Fruit fly (Drosophila melanogaster) whole organism, embryonic: Measurements from ENCODE around the gene CG13359.

Experiments used
- Adf1 ChIP-seq: fragments of 200-800 bp; sonication (Bioruptor generic); IDR thresholded peaks from 2 replicates; pipeline ENCODE4 v1.3.6; 2022; ENCODE audit warnings: missing biosample characterization, missing genetic modification characterization
- Asciz ChIP-seq: fragments of 200-800 bp; sonication (Bioruptor generic); optimal IDR thresholded peaks from 2 replicates; lab custom pipeline; 2017; ENCODE audit warnings: missing biosample characterization, mild to moderate bottlenecking, missing genetic modification characterization, missing genetic modification reagents
- Awh ChIP-seq: fragments of 200-800 bp; sonication (Bioruptor generic); IDR thresholded peaks from 2 replicates; pipeline ENCODE4, ENCODE4 v1.3.6; 2022; ENCODE audit warnings: missing biosample characterization, missing genetic modification characterization
- Bteb2 ChIP-seq: fragments of 200-800 bp; sonication (Bioruptor generic); optimal IDR thresholded peaks from 2 replicates; lab custom pipeline; 2016; ENCODE audit warnings: missing biosample characterization, missing genetic modification characterization
- CG10267 ChIP-seq: fragments of 200-800 bp; sonication (Bioruptor generic); optimal IDR thresholded peaks from 2 replicates; lab custom pipeline; 2018; ENCODE audit warnings: missing biosample characterization, mild to moderate bottlenecking, missing genetic modification characterization, moderate library complexity
- CG10321 ChIP-seq: fragments of 200-800 bp; sonication (Bioruptor generic); IDR thresholded peaks from 2 replicates; pipeline ENCODE4 v1.3.6; 2022; ENCODE audit warnings: missing biosample characterization, missing genetic modification characterization
- CG11696 ChIP-seq: fragments of 200-800 bp; sonication (Bioruptor generic); IDR thresholded peaks from 2 replicates; pipeline ENCODE4 v1.3.6; 2022; ENCODE audit warnings: missing biosample characterization, missing genetic modification characterization
- CG15601 ChIP-seq: fragments of 200-800 bp; sonication (Bioruptor generic); optimal IDR thresholded peaks from 3 replicates; lab custom pipeline; 2019; ENCODE audit warnings: missing biosample characterization, mild to moderate bottlenecking, missing genetic modification characterization, moderate library complexity
- CG1647 ChIP-seq: fragments of 200-800 bp; sonication (Bioruptor generic); optimal IDR thresholded peaks from 3 replicates; lab custom pipeline; 2016; ENCODE audit warnings: missing biosample characterization, missing genetic modification characterization
- CG18619 ChIP-seq: fragments of 200-800 bp; sonication (Bioruptor generic); optimal IDR thresholded peaks from 3 replicates; lab custom pipeline; 2017; ENCODE audit warnings: missing biosample characterization, mild to moderate bottlenecking, missing genetic modification characterization
- CG2120 ChIP-seq: fragments of 200-800 bp; sonication (Bioruptor generic); optimal IDR thresholded peaks from 3 replicates; lab custom pipeline; 2016; ENCODE audit warnings: missing biosample characterization, missing genetic modification characterization
- CG2712 ChIP-seq: fragments of 200-800 bp; optimal IDR thresholded peaks from 3 replicates; lab custom pipeline; 2019; ENCODE audit warnings: missing biosample characterization, mild to moderate bottlenecking, missing genetic modification characterization, moderate library complexity
- CG31224 ChIP-seq: fragments of 200-800 bp; sonication (Bioruptor generic); IDR thresholded peaks from 2 replicates; pipeline ENCODE4 v1.3.6; 2022; ENCODE audit warnings: missing biosample characterization, missing genetic modification characterization
- CG32772 ChIP-seq: fragments of 200-800 bp; sonication (Bioruptor generic); IDR thresholded peaks from 2 replicates; pipeline ENCODE4 v1.3.6; 2022; ENCODE audit warnings: missing biosample characterization, missing genetic modification characterization
- CG3726 ChIP-seq: fragments of 200-800 bp; sonication (Bioruptor generic); IDR thresholded peaks from 3 replicates; pipeline ENCODE4, ENCODE4 v1.3.6; 2022; ENCODE audit warnings: missing biosample characterization, missing genetic modification characterization
- CG5180 ChIP-seq: fragments of 200-800 bp; sonication (Bioruptor generic); optimal IDR thresholded peaks from 3 replicates; lab custom pipeline; 2017; ENCODE audit warnings: missing biosample characterization, missing genetic modification characterization, mild to moderate bottlenecking, moderate library complexity, missing genetic modification reagents
- CG7839 ChIP-seq: fragments of 200-800 bp; sonication (Bioruptor generic); optimal IDR thresholded peaks from 3 replicates; lab custom pipeline; 2018; ENCODE audit warnings: missing biosample characterization, mild to moderate bottlenecking, missing genetic modification characterization, moderate library complexity
- CG8089 ChIP-seq: fragments of 200-800 bp; sonication (Bioruptor generic); optimal IDR thresholded peaks from 3 replicates; lab custom pipeline; 2016; ENCODE audit warnings: missing biosample characterization, missing genetic modification characterization
- Dbx ChIP-seq: fragments of 200-800 bp; sonication (Bioruptor generic); IDR thresholded peaks from 3 replicates; pipeline ENCODE4 v1.3.6; 2022; ENCODE audit warnings: missing biosample characterization, missing genetic modification characterization
- Gsc ChIP-seq: fragments of 200-800 bp; sonication (Bioruptor generic); IDR thresholded peaks from 2 replicates; pipeline ENCODE4 v1.3.6; 2022; ENCODE audit warnings: missing biosample characterization, missing genetic modification characterization
- Hey ChIP-seq: fragments of 200-800 bp; sonication (Bioruptor generic); optimal IDR thresholded peaks from 3 replicates; lab custom pipeline; 2018; ENCODE audit warnings: missing biosample characterization, mild to moderate bottlenecking, missing genetic modification characterization
- Hr51 ChIP-seq, 2 experiments: fragments of 200-800 bp; sonication (Bioruptor generic); optimal IDR thresholded peaks; 2 replicates in 1 of 2; 3 replicates in 1 of 2; lab custom pipeline; 2016 to 2018; ENCODE audit warnings: missing biosample characterization in 2 of 2, missing genetic modification characterization in 2 of 2, mild to moderate bottlenecking in 1 of 2, moderate library complexity in 1 of 2
- NC2β ChIP-seq: fragments of 200-800 bp; sonication (Bioruptor generic); optimal IDR thresholded peaks from 2 replicates; lab custom pipeline; 2016; ENCODE audit warnings: missing biosample characterization, missing genetic modification characterization
- Oli ChIP-seq: fragments of 200-800 bp; sonication (Bioruptor generic); optimal IDR thresholded peaks from 2 replicates; lab custom pipeline; 2018; ENCODE audit warnings: missing biosample characterization, mild to moderate bottlenecking, missing genetic modification characterization, moderate library complexity
- Sox100B ChIP-seq: fragments of 200-800 bp; sonication (Bioruptor generic); optimal IDR thresholded peaks from 3 replicates; lab custom pipeline; 2018; ENCODE audit warnings: missing biosample characterization, mild to moderate bottlenecking, missing genetic modification characterization
- TFAM ChIP-seq: fragments of 200-800 bp; sonication (Bioruptor generic); optimal IDR thresholded peaks from 2 replicates; lab custom pipeline; 2017; ENCODE audit warnings: missing biosample characterization, missing genetic modification characterization, inconsistent platforms
- Trl ChIP-seq, 3 experiments: fragments of >200 bp in 2 of 3; fragments of 200-800 bp in 1 of 3; sonication (Bioruptor generic) in 1 of 3; optimal IDR thresholded peaks; 2 replicates in 1 of 3; 3 replicates in 2 of 3; lab custom pipeline; 2016 to 2017; ENCODE audit warnings: missing biosample characterization in 1 of 3, missing genetic modification characterization in 1 of 3
- al ChIP-seq: fragments of 200-800 bp; sonication (Bioruptor generic); IDR thresholded peaks from 2 replicates; pipeline ENCODE4 v1.3.6; 2022; ENCODE audit warnings: missing biosample characterization, missing genetic modification characterization
- ase ChIP-seq: fragments of 200-800 bp; sonication (Bioruptor generic); IDR thresholded peaks from 3 replicates; pipeline ENCODE4 v1.3.6; 2022; ENCODE audit warnings: missing biosample characterization, missing genetic modification characterization
- ci ChIP-seq: fragments of 200-800 bp; sonication (Bioruptor generic); IDR thresholded peaks from 3 replicates; pipeline ENCODE4 v1.3.6; 2022; ENCODE audit warnings: missing biosample characterization, missing genetic modification characterization
- crp ChIP-seq, 2 experiments: fragments of 200-800 bp; sonication (Bioruptor generic); optimal IDR thresholded peaks; 2 replicates in 1 of 2; 3 replicates in 1 of 2; lab custom pipeline; 2017; ENCODE audit warnings: missing biosample characterization in 2 of 2, missing genetic modification characterization in 2 of 2, mild to moderate bottlenecking in 1 of 2, moderate library complexity in 1 of 2
- emc ChIP-seq: fragments of 200-800 bp; sonication (Bioruptor generic); optimal IDR thresholded peaks from 2 replicates; lab custom pipeline; 2016; ENCODE audit warnings: missing biosample characterization, missing genetic modification characterization
- esg ChIP-seq: fragments of 200-800 bp; sonication (Bioruptor generic); conservative IDR thresholded peaks from 2 replicates; pipeline ENCODE4 v1.3.6; 2022; ENCODE audit warnings: missing biosample characterization, missing genetic modification characterization
- gcm ChIP-seq: fragments of 200-800 bp; sonication (Bioruptor generic); optimal IDR thresholded peaks from 2 replicates; lab custom pipeline; 2019; ENCODE audit warnings: missing biosample characterization, mild to moderate bottlenecking, missing genetic modification characterization, moderate library complexity
- h ChIP-seq: fragments of >200 bp; optimal IDR thresholded peaks from 2 replicates; lab custom pipeline; 2017
- hbn ChIP-seq: fragments of 200-800 bp; sonication (Bioruptor generic); IDR thresholded peaks from 2 replicates; pipeline ENCODE4 v1.3.6; 2022; ENCODE audit warnings: missing biosample characterization, missing genetic modification characterization; ENCODE audit not compliant: partially characterized antibody
- hkb ChIP-seq, 2 experiments: fragments of 200-800 bp in 1 of 2; fragments of >200 bp in 1 of 2; sonication (Bioruptor generic) in 1 of 2; IDR thresholded peaks in 1 of 2; optimal IDR thresholded peaks in 1 of 2; 2 replicates each; pipeline versions ENCODE4 v1.3.6 to Lab custom; 2017 to 2022; ENCODE audit warnings: missing biosample characterization in 1 of 2, missing genetic modification characterization in 1 of 2
- ind ChIP-seq: fragments of 200-800 bp; sonication (Bioruptor generic); optimal IDR thresholded peaks from 3 replicates; lab custom pipeline; 2016; ENCODE audit warnings: missing biosample characterization, missing genetic modification characterization
- ken ChIP-seq: fragments of 200-800 bp; sonication (Bioruptor generic); IDR thresholded peaks from 3 replicates; pipeline ENCODE4 v1.3.6; 2022; ENCODE audit warnings: missing biosample characterization, missing genetic modification characterization
- lov ChIP-seq, 2 experiments: fragments of 200-800 bp in 1 of 2; fragments of >200 bp in 1 of 2; sonication (Bioruptor generic) in 1 of 2; IDR thresholded peaks in 1 of 2; optimal IDR thresholded peaks in 1 of 2; 2 replicates in 1 of 2; 3 replicates in 1 of 2; pipeline versions ENCODE4 v1.3.6 to Lab custom; 2017 to 2022; ENCODE audit warnings: missing biosample characterization in 1 of 2, missing genetic modification characterization in 1 of 2
- pan ChIP-seq, 4 experiments: fragments of >200 bp in 3 of 4; fragments of 200-800 bp in 1 of 4; sonication (Bioruptor generic) in 1 of 4; optimal IDR thresholded peaks in 3 of 4; IDR thresholded peaks in 1 of 4; 2 replicates each; pipeline versions ENCODE4 v1.3.6 to Lab custom; 2017 to 2022; ENCODE audit warnings: missing biosample characterization in 2 of 4, missing genetic modification characterization in 2 of 4, mixed read lengths in 1 of 4
- pros ChIP-seq: fragments of 200-800 bp; sonication (Bioruptor generic); optimal IDR thresholded peaks from 3 replicates; lab custom pipeline; 2019; ENCODE audit warnings: missing biosample characterization, mild to moderate bottlenecking, missing genetic modification characterization, moderate library complexity
- sim ChIP-seq: fragments of 200-800 bp; sonication (Bioruptor generic); IDR thresholded peaks from 2 replicates; pipeline ENCODE4 v1.3.6; 2022; ENCODE audit warnings: missing biosample characterization, missing genetic modification characterization
- slbo ChIP-seq: fragments of 200-800 bp; sonication (Bioruptor generic); IDR thresholded peaks from 2 replicates; pipeline ENCODE4 v1.3.6; 2022; ENCODE audit warnings: missing biosample characterization, missing genetic modification characterization
- trem ChIP-seq: fragments of 200-800 bp; optimal IDR thresholded peaks from 3 replicates; lab custom pipeline; 2019; ENCODE audit warnings: missing biosample characterization, mild to moderate bottlenecking, missing genetic modification characterization, moderate library complexity
- trh ChIP-seq: fragments of 200-800 bp; sonication (Bioruptor generic); optimal IDR thresholded peaks from 2 replicates; lab custom pipeline; 2016; ENCODE audit warnings: missing biosample characterization, missing genetic modification characterization
- twi ChIP-seq: fragments of 200-800 bp; optimal IDR thresholded peaks from 2 replicates; lab custom pipeline; 2019; ENCODE audit warnings: missing biosample characterization, mild to moderate bottlenecking, missing genetic modification characterization, moderate library complexity
- zen ChIP-seq: fragments of 200-800 bp; sonication (Bioruptor generic); optimal IDR thresholded peaks from 3 replicates; lab custom pipeline; 2018; ENCODE audit warnings: missing biosample characterization, mild to moderate bottlenecking, missing genetic modification characterization, moderate library complexity

CG13359 gene

DNA sequence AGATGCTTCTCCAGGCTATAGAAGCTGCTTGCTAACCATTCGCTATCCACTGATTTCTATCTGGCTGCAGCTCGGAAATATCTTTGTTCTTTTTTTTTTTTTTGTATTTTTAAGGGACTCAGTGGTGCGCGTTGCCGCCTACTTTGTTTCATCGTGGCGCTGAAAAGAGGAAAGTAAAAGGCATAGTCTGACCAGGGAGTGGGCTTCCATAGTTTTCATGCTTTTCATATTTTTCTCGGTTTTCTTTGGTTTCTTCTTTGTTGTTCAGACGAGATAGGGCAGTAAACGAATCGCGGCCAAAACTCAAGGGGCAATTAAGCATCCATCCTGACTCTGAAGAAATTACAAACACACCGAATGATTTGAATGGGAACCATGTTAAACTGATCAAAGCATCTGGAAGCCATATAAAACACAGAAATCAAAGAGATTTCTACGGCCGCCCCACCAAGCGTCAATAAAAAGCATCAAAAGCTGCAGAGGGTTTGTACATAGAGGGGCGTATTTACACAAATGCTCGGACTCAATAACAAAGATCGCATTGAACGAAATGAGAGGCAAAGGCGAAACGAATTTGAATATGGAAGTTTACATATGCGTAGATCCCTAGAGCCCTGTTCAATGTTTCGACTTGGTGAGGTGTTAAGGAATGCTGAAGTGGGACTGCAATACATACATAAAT, 30.8 kb downstream of the CG13359 start (continued):
- no peak for TF ChIP-seq NC2β (GFP tag; lab: Kevin White, UChicago)
- TF ChIP-seq CG7839 (tag; lab: Kevin White, UChicago) = no peak
- TF ChIP-seq hkb (optimal IDR thresholded peaks at IDR 0.05; lab: Kevin White, UChicago) = no peak
- TF ChIP-seq hkb (GFP tag; IDR thresholded peaks at IDR 0.05; lab: Robert Waterston, UW) = no peak
- TF ChIP-seq CG10267 (tag; lab: Kevin White, UChicago) = no peak
- TF ChIP-seq Oli (tag; lab: Kevin White, UChicago) = no peak
- TF ChIP-seq h (lab: Kevin White, UChicago) = no peak
- no peak for TF ChIP-seq ind (GFP tag; lab: Kevin White, UChicago)
- TF ChIP-seq Sox100B = peak; percentile 40
- no peak for TF ChIP-seq Gsc (GFP tag; lab: Robert Waterston, UW)
- no peak for TF ChIP-seq CG5180 (GFP tag; lab: Kevin White, UChicago)
- TF ChIP-seq emc (GFP tag; lab: Kevin White, UChicago) = no peak
- no peak for TF ChIP-seq sim (GFP tag; lab: Robert Waterston, UW)
- TF ChIP-seq CG18619 = no peak
- no peak for TF ChIP-seq trem (tag; lab: Kevin White, UChicago)
- peak; percentile 31 for TF ChIP-seq Asciz (GFP tag; lab: Kevin White, UChicago)
- TF ChIP-seq Trl (optimal IDR thresholded peaks at IDR 0.05; lab: Kevin White, UChicago) = no peak
- TF ChIP-seq Trl (GFP tag; optimal IDR thresholded peaks at IDR 0.05; lab: Kevin White, UChicago) = no peak
- TF ChIP-seq TFAM (GFP tag; lab: Kevin White, UChicago) = no peak
- no peak for TF ChIP-seq esg (GFP tag; lab: Robert Waterston, UW)
- TF ChIP-seq CG2712 (tag; lab: Kevin White, UChicago) = no peak
- no peak for TF ChIP-seq Adf1
- no peak for TF ChIP-seq Hey (tag; lab: Kevin White, UChicago)
- TF ChIP-seq Bteb2 (GFP tag; lab: Kevin White, UChicago) = no peak
- TF ChIP-seq hbn (GFP tag; lab: Robert Waterston, UW) = no peak
- TF ChIP-seq CG1647 = no peak
- no peak for TF ChIP-seq CG10321 (GFP tag; lab: Robert Waterston, UW)
- TF ChIP-seq CG32772 (GFP tag; lab: Robert Waterston, UW) = no peak
- TF ChIP-seq CG8089 (GFP tag; lab: Kevin White, UChicago) = peak; percentile 10
- TF ChIP-seq CG2120 (GFP tag; lab: Kevin White, UChicago) = no peak
- TF ChIP-seq CG3726 (GFP tag; lab: Robert Waterston, UW) = no peak
- TF ChIP-seq CG31224 = no peak
- TF ChIP-seq crp (GFP tag; optimal IDR thresholded peaks at IDR 0.05; lab: Kevin White, UChicago) = no peak
- 0 out of 3 replicates have a peak, but pooled peaks have one; percentile 46 for TF ChIP-seq Dbx (GFP tag; lab: Robert Waterston, UW)
- no peak for TF ChIP-seq Hr51 (GFP tag; optimal IDR thresholded peaks at IDR 0.05; lab: Kevin White, UChicago)
- no peak for TF ChIP-seq pros (GFP tag; lab: Kevin White, UChicago)
- no peak for TF ChIP-seq zen (tag; lab: Kevin White, UChicago)
- no peak for TF ChIP-seq gcm (GFP tag; lab: Kevin White, UChicago)
- 0 out of 3 replicates have a peak, but pooled peaks have one; percentile 35 for TF ChIP-seq ci (GFP tag; lab: Robert Waterston, UW)
- TF ChIP-seq twi = peak; percentile 72
- TF ChIP-seq slbo (GFP tag; lab: Robert Waterston, UW) = no peak
- TF ChIP-seq pan (optimal IDR thresholded peaks at IDR 0.05; lab: Kevin White, UChicago) = no peak
- peak in 1 of 2 experiments; percentile 5 for TF ChIP-seq pan (GFP tag; optimal IDR thresholded peaks at IDR 0.05 in 1 of 2, IDR thresholded peaks at IDR 0.05 in 1 of 2)
- TF ChIP-seq lov (optimal IDR thresholded peaks at IDR 0.05; lab: Kevin White, UChicago) = no peak
- no peak for TF ChIP-seq lov (GFP tag; IDR thresholded peaks at IDR 0.05; lab: Robert Waterston, UW)
- peak; percentile 44 for TF ChIP-seq CG15601 (tag; lab: Kevin White, UChicago)
- TF ChIP-seq ken (GFP tag; lab: Robert Waterston, UW) = no peak
- TF ChIP-seq trh = no peak
- no peak for TF ChIP-seq ase (GFP tag; lab: Robert Waterston, UW)
- no peak for TF ChIP-seq al (GFP tag; lab: Robert Waterston, UW)
- TF ChIP-seq Awh = peak; percentile 53; the same call in 1 of the 2 replicates
- no peak for TF ChIP-seq CG11696 (GFP tag; lab: Robert Waterston, UW)
